Worm (Caenorhabditis elegans) whole organism, L4 larva: ENCODE results near the gene exc-14.

ENCODE experiments used
- D1046.2 ChIP-seq: fragments of 200-800 bp; sonication (Bioruptor generic); IDR thresholded peaks from 2 replicates; pipeline ENCODE4 v1.3.6; 2022; ENCODE audit warnings: missing genetic modification characterization, missing compliant biosample characterization
- F44E2.7 ChIP-seq: fragments of 200-800 bp; sonication (Bioruptor generic); IDR thresholded peaks from 2 replicates; pipeline ENCODE4 v2.1.2; 2022; ENCODE audit warnings: missing genetic modification characterization, missing compliant biosample characterization
- F49E8.2 ChIP-seq: sonication (generic microtip); optimal IDR thresholded peaks from 2 replicates; lab custom pipeline; 2016; ENCODE audit warnings: missing compliant biosample characterization, mild to moderate bottlenecking, missing genetic modification characterization, borderline replicate concordance
- T20F7.1 ChIP-seq: fragments of 200-800 bp; sonication (Bioruptor generic); optimal IDR thresholded peaks from 2 replicates; lab custom pipeline; 2018; ENCODE audit warnings: mild to moderate bottlenecking, missing genetic modification characterization, missing compliant biosample characterization
- Y105C5A.15 ChIP-seq: fragments of 200-800 bp; sonication (Bioruptor generic); IDR thresholded peaks from 2 replicates; pipeline ENCODE4 v1.3.6; 2022; ENCODE audit warnings: missing genetic modification characterization, missing compliant biosample characterization
- Y48G9A.11 ChIP-seq: fragments of 200-800 bp; sonication (Bioruptor generic); IDR thresholded peaks from 2 replicates; pipeline ENCODE4 v1.3.6; 2022; ENCODE audit warnings: missing genetic modification reagents, missing genetic modification characterization, missing compliant biosample characterization
- Y75B8A.6 ChIP-seq: fragments of 200-800 bp; sonication (Bioruptor generic); IDR thresholded peaks from 2 replicates; pipeline ENCODE4 v1.3.6; 2022; ENCODE audit warnings: missing genetic modification reagents, missing genetic modification characterization, missing compliant biosample characterization
- ZK337.2 ChIP-seq: fragments of 200-800 bp; sonication (Bioruptor generic); IDR thresholded peaks from 2 replicates; pipeline ENCODE4 v1.3.6; 2022; ENCODE audit warnings: missing genetic modification reagents, missing genetic modification characterization, missing compliant biosample characterization
- aha-1 ChIP-seq: fragments of 150-350 bp; peaks from one replicate; lab custom pipeline; 2014; ENCODE audit warnings: missing biosample characterization, missing genetic modification characterization
- ama-1 ChIP-seq: fragments of 150-350 bp; optimal IDR thresholded peaks from 2 replicates; lab custom pipeline; 2014; ENCODE audit warnings: inconsistent platforms, mixed read lengths
- ceh-44 ChIP-seq: fragments of 200-800 bp; sonication (Bioruptor generic); IDR thresholded peaks from 2 replicates; pipeline ENCODE4 v1.3.6; 2022; ENCODE audit warnings: missing genetic modification reagents, missing genetic modification characterization, missing compliant biosample characterization
- ceh-62 ChIP-seq: sonication (generic microtip); optimal IDR thresholded peaks from 2 replicates; lab custom pipeline; 2017; ENCODE audit warnings: missing biosample characterization, missing genetic modification characterization
- cey-2 ChIP-seq: sonication (generic microtip); optimal IDR thresholded peaks from 3 replicates; lab custom pipeline; 2017; ENCODE audit warnings: missing genetic modification characterization, mild to moderate bottlenecking, missing compliant biosample characterization, antibody characterized with exemption, borderline replicate concordance; ENCODE audit not compliant: insufficient read depth
- ctbp-1 ChIP-seq: fragments of 200-800 bp; sonication (Bioruptor generic); IDR thresholded peaks from 2 replicates; pipeline ENCODE4 v1.3.6; 2022; ENCODE audit warnings: missing genetic modification reagents, missing genetic modification characterization, missing compliant biosample characterization
- daf-12 ChIP-seq: fragments of 150-350 bp; optimal IDR thresholded peaks from 2 replicates; lab custom pipeline; 2014; ENCODE audit warnings: missing biosample characterization, missing genetic modification reagents, missing genetic modification characterization
- daf-8 ChIP-seq: fragments of 200-800 bp; sonication (Bioruptor generic); IDR thresholded peaks from 2 replicates; pipeline ENCODE4 v1.3.6; 2022; ENCODE audit warnings: missing genetic modification characterization, missing compliant biosample characterization
- dve-1 ChIP-seq: sonication (generic microtip); optimal IDR thresholded peaks from 2 replicates; lab custom pipeline; 2017; ENCODE audit warnings: antibody characterized with exemption, mild to moderate bottlenecking, missing genetic modification characterization, missing compliant biosample characterization; ENCODE audit not compliant: insufficient read depth
- fos-1 ChIP-seq: fragments of 150-350 bp; optimal IDR thresholded peaks from 2 replicates; lab custom pipeline; 2014; ENCODE audit warnings: missing biosample characterization, missing genetic modification characterization
- gei-8 ChIP-seq: fragments of 200-800 bp; sonication (Bioruptor generic); optimal IDR thresholded peaks from 2 replicates; lab custom pipeline; 2018; ENCODE audit warnings: mild to moderate bottlenecking, missing genetic modification characterization, missing compliant biosample characterization
- hif-1 ChIP-seq, 2 experiments: sonication (generic microtip); optimal IDR thresholded peaks; 2 replicates each; lab custom pipeline; 2016 to 2017; ENCODE audit warnings: missing compliant biosample characterization in 2 of 2, missing genetic modification characterization in 2 of 2, missing genetic modification reagents in 2 of 2, missing genotype in 2 of 2, mild to moderate bottlenecking in 1 of 2
- hlh-11 ChIP-seq: fragments of 200-800 bp; sonication (Bioruptor generic); optimal IDR thresholded peaks from 2 replicates; lab custom pipeline; 2018; ENCODE audit warnings: mild to moderate bottlenecking, missing genetic modification characterization, missing compliant biosample characterization
- hlh-30 ChIP-seq: sonication (generic microtip); optimal IDR thresholded peaks from 2 replicates; lab custom pipeline; 2017; ENCODE audit warnings: antibody characterized with exemption, mild to moderate bottlenecking, missing genetic modification characterization, missing compliant biosample characterization; ENCODE audit not compliant: insufficient read depth
- jun-1 ChIP-seq: fragments of 150-350 bp; optimal IDR thresholded peaks from 2 replicates; lab custom pipeline; 2014; ENCODE audit warnings: missing biosample characterization, missing genetic modification reagents, missing genetic modification characterization
- lim-7 ChIP-seq: fragments of 200-800 bp; sonication (Bioruptor generic); IDR thresholded peaks from 2 replicates; pipeline ENCODE4 v1.3.6; 2022; ENCODE audit warnings: missing genetic modification characterization, missing compliant biosample characterization
- lin-13 ChIP-seq: fragments of 150-350 bp; optimal IDR thresholded peaks from 2 replicates; lab custom pipeline; 2014; ENCODE audit warnings: missing biosample characterization, missing genetic modification reagents, missing genetic modification characterization
- lin-38 ChIP-seq: fragments of 200-800 bp; sonication (Bioruptor generic); IDR thresholded peaks from 2 replicates; pipeline ENCODE4 v1.3.6; 2022; ENCODE audit warnings: missing genetic modification reagents, missing genetic modification characterization, missing compliant biosample characterization
- lin-39 ChIP-seq: fragments of 150-350 bp; optimal IDR thresholded peaks from 2 replicates; lab custom pipeline; 2014; ENCODE audit warnings: missing biosample characterization, missing genetic modification reagents, missing genetic modification characterization
- madf-5 ChIP-seq, 2 experiments: fragments of 200-800 bp; sonication (Bioruptor generic); IDR thresholded peaks; 2 replicates each; pipeline ENCODE4 v1.3.6; 2022; ENCODE audit warnings: missing compliant biosample characterization in 2 of 2, missing genetic modification characterization in 2 of 2
- mdl-1 ChIP-seq, 2 experiments: fragments of 150-350 bp in 1 of 2; sonication (generic microtip) in 1 of 2; optimal IDR thresholded peaks; 2 replicates each; lab custom pipeline; 2014 to 2017; ENCODE audit warnings: missing biosample characterization in 2 of 2, missing genetic modification characterization in 2 of 2
- mep-1 ChIP-seq: fragments of 150-350 bp; sonication (generic microtip); optimal IDR thresholded peaks from 3 replicates; lab custom pipeline; 2014; ENCODE audit warnings: missing biosample characterization, missing genetic modification characterization
- mes-2 ChIP-seq: sonication (generic microtip); optimal IDR thresholded peaks from 2 replicates; lab custom pipeline; 2016; ENCODE audit warnings: missing genotype, mild to moderate bottlenecking, missing genetic modification characterization, missing compliant biosample characterization; ENCODE audit not compliant: poor library complexity, severe bottlenecking
- mxl-3 ChIP-seq: fragments of 200-800 bp; sonication (Bioruptor generic); optimal IDR thresholded peaks from 2 replicates; lab custom pipeline; 2018; ENCODE audit warnings: mild to moderate bottlenecking, missing genetic modification characterization, missing compliant biosample characterization
- nhr-10 ChIP-seq: fragments of 150-350 bp; optimal IDR thresholded peaks from 2 replicates; lab custom pipeline; 2014; ENCODE audit warnings: missing biosample characterization, missing genetic modification characterization
- nhr-102 ChIP-seq: sonication (generic microtip); optimal IDR thresholded peaks from 2 replicates; lab custom pipeline; 2016; ENCODE audit warnings: mild to moderate bottlenecking, missing genetic modification characterization, moderate library complexity, missing compliant biosample characterization
- nhr-25 ChIP-seq: sonication (generic microtip); optimal IDR thresholded peaks from 2 replicates; lab custom pipeline; 2017; ENCODE audit warnings: missing genetic modification characterization, mild to moderate bottlenecking, missing compliant biosample characterization, antibody characterized with exemption, moderate library complexity, borderline replicate concordance; ENCODE audit not compliant: insufficient read depth
- nhr-42 ChIP-seq: fragments of 200-800 bp; sonication (Bioruptor generic); IDR thresholded peaks from 2 replicates; pipeline ENCODE4 v1.3.6; 2022; ENCODE audit warnings: missing genetic modification characterization, missing compliant biosample characterization
- pha-4 ChIP-seq, 2 experiments: fragments of 150-350 bp in 1 of 2; fragments of 200-800 bp in 1 of 2; sonication (Bioruptor generic) in 1 of 2; IDR thresholded peaks in 1 of 2; optimal IDR thresholded peaks in 1 of 2; 2 replicates each; pipeline versions ENCODE4 v1.3.6 to Lab custom; 2014 to 2022; ENCODE audit warnings: missing genetic modification characterization in 2 of 2, missing genetic modification reagents in 2 of 2, missing biosample characterization in 1 of 2, missing compliant biosample characterization in 1 of 2
- pqm-1 ChIP-seq: sonication (generic microtip); optimal IDR thresholded peaks from 2 replicates; lab custom pipeline; 2017; ENCODE audit warnings: missing biosample characterization, missing genetic modification characterization
- rbr-2 ChIP-seq: sonication (generic microtip); optimal IDR thresholded peaks from 2 replicates; lab custom pipeline; 2016; ENCODE audit warnings: missing genotype, missing genetic modification characterization, missing compliant biosample characterization
- set-16 ChIP-seq: fragments of 200-800 bp; sonication (Bioruptor generic); IDR thresholded peaks from 2 replicates; pipeline ENCODE4 v1.3.6; 2022; ENCODE audit warnings: missing genetic modification reagents, missing genetic modification characterization, missing compliant biosample characterization
- skn-1 ChIP-seq: fragments of 150-350 bp; optimal IDR thresholded peaks from 2 replicates; lab custom pipeline; 2014; ENCODE audit warnings: missing biosample characterization, missing genetic modification characterization
- tag-97 ChIP-seq: fragments of 200-800 bp; sonication (Bioruptor generic); IDR thresholded peaks from 2 replicates; pipeline ENCODE4 v1.3.6; 2022; ENCODE audit warnings: missing genetic modification characterization, missing compliant biosample characterization
- unc-130 ChIP-seq: sonication (generic microtip); optimal IDR thresholded peaks from 2 replicates; lab custom pipeline; 2016; ENCODE audit warnings: missing genetic modification reagents, missing genetic modification characterization, missing compliant biosample characterization
- unc-39 ChIP-seq: sonication (generic microtip); optimal IDR thresholded peaks from 2 replicates; lab custom pipeline; 2017; ENCODE audit warnings: missing biosample characterization, missing genetic modification characterization
- zag-1 ChIP-seq: fragments of 150-350 bp; optimal IDR thresholded peaks from 2 replicates; lab custom pipeline; 2014; ENCODE audit warnings: missing biosample characterization, missing genetic modification characterization
- zfp-2 ChIP-seq: sonication (generic microtip); optimal IDR thresholded peaks from 2 replicates; lab custom pipeline; 2016; ENCODE audit warnings: mild to moderate bottlenecking, missing genetic modification characterization, missing compliant biosample characterization
- zfp-3 ChIP-seq: fragments of 200-800 bp; sonication (Bioruptor generic); conservative IDR thresholded peaks from 2 replicates; pipeline ENCODE4 v1.3.6; 2022; ENCODE audit warnings: missing genetic modification reagents, missing genetic modification characterization, missing compliant biosample characterization
- ztf-11 ChIP-seq: fragments of 150-350 bp; optimal IDR thresholded peaks from 2 replicates; lab custom pipeline; 2014; ENCODE audit warnings: missing biosample characterization, missing genetic modification characterization

The exc-14 gene

DNA sequence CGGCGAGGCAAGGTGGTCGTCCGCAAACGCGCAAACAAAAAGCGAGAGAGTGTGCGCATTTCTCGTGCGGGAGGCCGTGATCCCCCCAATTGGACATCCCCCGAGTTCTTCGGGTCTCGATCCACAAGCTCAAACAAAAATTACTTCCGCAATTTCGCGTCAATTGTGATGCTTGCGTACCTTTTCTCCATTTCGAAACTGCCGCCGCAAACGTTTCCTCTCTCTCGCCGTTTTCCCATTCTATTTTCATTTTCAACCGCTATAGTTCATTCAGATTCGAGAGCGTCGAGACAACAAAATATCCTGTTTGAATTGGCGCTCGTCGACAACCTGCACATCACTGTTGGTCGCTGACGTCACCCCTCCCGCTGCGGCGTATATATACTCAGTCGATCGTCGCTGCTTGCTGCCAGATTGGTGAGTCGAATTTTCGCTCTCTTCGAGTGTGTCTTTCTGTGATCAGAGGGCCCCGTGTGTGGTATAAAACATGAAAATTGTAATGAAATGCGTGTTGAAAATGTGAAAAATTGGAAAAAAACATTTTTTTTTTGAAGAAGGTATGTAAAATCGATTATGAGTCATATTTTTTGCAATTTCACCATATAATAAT, 3.4 kb upstream of the exc-14 start, which contains the start of the genes pqn-51 and K11D12.14 (continued):
- TF ChIP-seq gei-8 (GFP tag; lab: Kevin White, UChicago) (peak; percentile 35), ama-1 (peak; percentile 98), ceh-44 (GFP tag; lab: Robert Waterston, UW) (peak; percentile 98), F49E8.2 (no peak), lin-13 (peak; percentile 93), hif-1 (tag; optimal IDR thresholded peaks at IDR 0.05; lab: Kevin White, UChicago) (peak; percentile 61 to 75), mes-2 (peak; percentile 83), F44E2.7 (GFP tag; lab: Robert Waterston, UW) (0 out of 2 replicates have a peak, but pooled peaks have one; percentile 51), zag-1 (tag; lab: Kevin White, UChicago) (no peak), hlh-30 (tag; lab: Kevin White, UChicago) (peak; percentile 70), nhr-42 (GFP tag; lab: Robert Waterston, UW) (peak; percentile 93), unc-39 (tag; lab: Kevin White, UChicago) (no peak), mdl-1 (tag; optimal IDR thresholded peaks at IDR 0.05; lab: Kevin White, UChicago) (peak; percentile 18 to 67), Y48G9A.11 (GFP tag; lab: Robert Waterston, UW) (peak; percentile 57; the same call in 1 of the 2 replicates), aha-1 (tag; lab: Kevin White, UChicago) (peak; percentile 87), ztf-11 (tag; lab: Kevin White, UChicago) (no peak), pqm-1 (tag; lab: Kevin White, UChicago) (no peak), zfp-3 (GFP tag; lab: Robert Waterston, UW) (peak; percentile 75; the same call in 1 of the 2 replicates), daf-8 (GFP tag; lab: Robert Waterston, UW) (no peak), lin-39 (no peak), fos-1 (tag; lab: Kevin White, UChicago) (no peak), skn-1 (tag; lab: Kevin White, UChicago) (no peak), madf-5 (GFP tag; IDR thresholded peaks at IDR 0.05; lab: Robert Waterston, UW) (0 out of 4 replicates have a peak, but pooled peaks of 1 of the 2 experiments have one; percentile 5), unc-130 (GFP tag; lab: Kevin White, UChicago) (peak; percentile 7), nhr-10 (tag; lab: Kevin White, UChicago) (peak; percentile 54), ceh-62 (tag; lab: Kevin White, UChicago) (no peak), tag-97 (GFP tag; lab: Robert Waterston, UW) (no peak), set-16 (GFP tag; lab: Robert Waterston, UW) (peak; percentile 88), jun-1 (tag; lab: Kevin White, UChicago) (peak; percentile 88), rbr-2 (tag; lab: Kevin White, UChicago) (peak; percentile 97), Y75B8A.6 (GFP tag; lab: Robert Waterston, UW) (0 out of 2 replicates have a peak, but pooled peaks have one; percentile 11), dve-1 (tag; lab: Kevin White, UChicago) (peak; percentile 95), Y105C5A.15 (GFP tag; lab: Robert Waterston, UW) (0 out of 2 replicates have a peak, but pooled peaks have one; percentile 54), nhr-102 (peak; percentile 93), cey-2 (tag; lab: Kevin White, UChicago) (no peak), T20F7.1 (GFP tag; lab: Kevin White, UChicago) (peak; percentile 81), zfp-2 (tag; lab: Kevin White, UChicago) (peak; percentile 73), daf-12 (tag; lab: Kevin White, UChicago) (no peak), nhr-25 (tag; lab: Kevin White, UChicago) (peak; percentile 24), lin-38 (GFP tag; lab: Robert Waterston, UW) (peak; percentile 93), ctbp-1 (GFP tag; lab: Robert Waterston, UW) (peak; percentile 96), ZK337.2 (GFP tag; lab: Robert Waterston, UW) (peak; percentile 69), pha-4 (GFP tag; IDR thresholded peaks at IDR 0.05; lab: Robert Waterston, UW) (peak; percentile 90), pha-4 (tag; optimal IDR thresholded peaks at IDR 0.05; lab: Kevin White, UChicago) (peak; percentile 1), mep-1 (peak; percentile 87), D1046.2 (GFP tag; lab: Robert Waterston, UW) (peak; percentile 76; the same call in 1 of the 2 replicates), hlh-11 (tag; lab: Kevin White, UChicago) (peak; percentile 95), mxl-3 (GFP tag; lab: Kevin White, UChicago) (peak; percentile 56), lim-7 (GFP tag; lab: Robert Waterston, UW) (0 out of 2 replicates have a peak, but pooled peaks have one; percentile 10)
